Fruit fly (Drosophila melanogaster): Measurements from ENCODE around the gene CG7202.

Gene CG7202

dm6 chr3L:21539245-21540196 lies 46.9 kb upstream of the CG7202 start, which contains the start of the genes COX8 and VhaM9.7-b (continued):
- peak; percentile 69 for TF ChIP-seq gfzf (GFP tag; optimal IDR thresholded peaks at IDR 0.05)
- TF ChIP-seq mld (GFP tag; IDR thresholded peaks at IDR 0.05; ENCODE audit: partially characterized antibody), result peak; percentile 44; the same call in 1 of the 3 replicates
- peak; percentile 21 for TF ChIP-seq D19B (GFP tag; optimal IDR thresholded peaks at IDR 0.05)
- TF ChIP-seq CG12942 (GFP tag; optimal IDR thresholded peaks at IDR 0.05), result peak; percentile 34
- no peak for TF ChIP-seq peb (GFP tag; IDR thresholded peaks at IDR 0.05)
- no peak for TF ChIP-seq CG12236 (GFP tag; optimal IDR thresholded peaks at IDR 0.05)
- TF ChIP-seq disco-r (GFP tag; optimal IDR thresholded peaks at IDR 0.05), result no peak
- peak; percentile 58 for TF ChIP-seq CG8944 (GFP tag; optimal IDR thresholded peaks at IDR 0.05)
- peak; percentile 73 for TF ChIP-seq ranshi (GFP tag; IDR thresholded peaks at IDR 0.05)
- no peak for TF ChIP-seq CG8765 (GFP tag; IDR thresholded peaks at IDR 0.05)
- no peak for TF ChIP-seq dmrt99B (tag; optimal IDR thresholded peaks at IDR 0.05)
- no peak for TF ChIP-seq CG9215 (GFP tag; IDR thresholded peaks at IDR 0.05)
- TF ChIP-seq CG34422 (GFP tag; IDR thresholded peaks at IDR 0.05), result peak; percentile 66
- peak; percentile 80 for TF ChIP-seq lilli (GFP tag; optimal IDR thresholded peaks at IDR 0.05)
- peak; percentile 62 for TF ChIP-seq pum (GFP tag; optimal IDR thresholded peaks at IDR 0.05)
- peak in 1 of 2 experiments; percentile 30 for TF ChIP-seq Hr51 (GFP tag; optimal IDR thresholded peaks at IDR 0.05)
- TF ChIP-seq CG14441 (GFP tag; IDR thresholded peaks at IDR 0.05), result peak; percentile 55; the same call in 1 of the 2 replicates
- no peak for TF ChIP-seq CrebB (tag; optimal IDR thresholded peaks at IDR 0.05)
- no peak for TF ChIP-seq CG6854 (GFP tag; optimal IDR thresholded peaks at IDR 0.05)
- TF ChIP-seq CG6683 (GFP tag; optimal IDR thresholded peaks at IDR 0.05), result no peak
- TF ChIP-seq Antp (GFP tag; optimal IDR thresholded peaks at IDR 0.05), result peak; percentile 46
- peak; percentile 57 for TF ChIP-seq az2 (GFP tag; optimal IDR thresholded peaks at IDR 0.05)
- TF ChIP-seq her (GFP tag; optimal IDR thresholded peaks at IDR 0.05), result no peak
- TF ChIP-seq CG17385 (GFP tag; optimal IDR thresholded peaks at IDR 0.05), result peak; percentile 97
- no peak for TF ChIP-seq cas (GFP tag; IDR thresholded peaks at IDR 0.05)
- TF ChIP-seq cato (GFP tag; optimal IDR thresholded peaks at IDR 0.05; ENCODE audit: borderline replicate concordance), result no peak
- no peak; the same call in 1 of the 2 replicates for TF ChIP-seq NFAT (GFP tag; IDR thresholded peaks at IDR 0.05)
- TF ChIP-seq CG6813 (GFP tag; optimal IDR thresholded peaks at IDR 0.05), result no peak
- TF ChIP-seq CG16813 (GFP tag; IDR thresholded peaks at IDR 0.05; ENCODE audit: partially characterized antibody), result peak; percentile 80
- TF ChIP-seq rib (GFP tag; IDR thresholded peaks at IDR 0.05), result 0 out of 2 replicates have a peak, but pooled peaks have one; percentile 10
- TF ChIP-seq bigmax (GFP tag; optimal IDR thresholded peaks at IDR 0.05), result peak; percentile 88
- TF ChIP-seq lmd (GFP tag; IDR thresholded peaks at IDR 0.05), result peak; percentile 62; the same call in 1 of the 2 replicates
- TF ChIP-seq GATAe (GFP tag; conservative IDR thresholded peaks at IDR 0.05), result no peak
- peak; percentile 8 for TF ChIP-seq CG4328 (GFP tag; optimal IDR thresholded peaks at IDR 0.05)
- peak; percentile 21 for TF ChIP-seq vfl (GFP tag; optimal IDR thresholded peaks at IDR 0.05)
- peak; percentile 99 for TF ChIP-seq CG6254 (GFP tag; optimal IDR thresholded peaks at IDR 0.05)
- TF ChIP-seq fd64A (GFP tag; optimal IDR thresholded peaks at IDR 0.05), result no peak
- peak; percentile 21 for TF ChIP-seq HmgD (GFP tag; optimal IDR thresholded peaks at IDR 0.05)
- TF ChIP-seq crp (GFP tag; optimal IDR thresholded peaks at IDR 0.05), result peak in 1 of 2 experiments; percentile 58
- TF ChIP-seq Camta (GFP tag; optimal IDR thresholded peaks at IDR 0.05), result peak; percentile 36
- peak; percentile 13 for TF ChIP-seq Dip3 (GFP tag; optimal IDR thresholded peaks at IDR 0.05)
- TF ChIP-seq CG2875 (GFP tag; optimal IDR thresholded peaks at IDR 0.05), result no peak
- no peak for TF ChIP-seq TFAM (GFP tag; optimal IDR thresholded peaks at IDR 0.05)
- TF ChIP-seq CG8388 (GFP tag; optimal IDR thresholded peaks at IDR 0.05), result no peak
- peak; percentile 76 for TF ChIP-seq MBD-R2 (GFP tag; IDR thresholded peaks at IDR 0.05)
- peak; percentile 61; the same call in 1 of the 2 replicates for TF ChIP-seq CG10366 (GFP tag; IDR thresholded peaks at IDR 0.05)
- TF ChIP-seq CG7556 (GFP tag; optimal IDR thresholded peaks at IDR 0.05), result no peak
- TF ChIP-seq Pdp1 (GFP tag; optimal IDR thresholded peaks at IDR 0.05), result peak; percentile 51 to 99
